Worm (Caenorhabditis elegans) whole organism, early embryonic: ENCODE data around the gene unc-7.

ENCODE experiments used
- ama-1 ChIP-seq: fragments of 150-350 bp; optimal IDR thresholded peaks from 2 replicates; lab custom pipeline; 2014
- hmbx-1 ChIP-seq: sonication (generic microtip); optimal IDR thresholded peaks from 2 replicates; lab custom pipeline; 2016; ENCODE audit warnings: mild to moderate bottlenecking, missing genetic modification characterization, missing compliant biosample characterization
- hnd-1 ChIP-seq: sonication (generic microtip); optimal IDR thresholded peaks from 2 replicates; lab custom pipeline; 2016; ENCODE audit warnings: missing genetic modification characterization, missing compliant biosample characterization
- scrt-1 ChIP-seq: fragments of 200-800 bp; sonication (Bioruptor generic); IDR thresholded peaks from 2 replicates; pipeline ENCODE4 v1.3.6; 2022; ENCODE audit warnings: missing genetic modification characterization, missing compliant biosample characterization
- sea-1 ChIP-seq: fragments of 200-800 bp; sonication (Bioruptor generic); conservative IDR thresholded peaks from 2 replicates; pipeline ENCODE4 v1.3.6; 2022; ENCODE audit warnings: missing genetic modification characterization, missing compliant biosample characterization
- tbx-37 ChIP-seq: fragments of 200-800 bp; sonication (Bioruptor generic); conservative IDR thresholded peaks from 2 replicates; pipeline ENCODE4 v1.3.6; 2022; ENCODE audit warnings: missing genetic modification reagents, missing genetic modification characterization, missing compliant biosample characterization

ce11 chrX:15133180-15133579 lies 14.4 kb downstream of the unc-7 start:
- TF ChIP-seq ama-1 (lab: Kevin White, UChicago) (no peak), hnd-1 (tag; lab: Kevin White, UChicago) (no peak), sea-1 (GFP tag; lab: Robert Waterston, UW) (no peak), hmbx-1 (tag; lab: Kevin White, UChicago) (no peak), tbx-37 (GFP tag; lab: Robert Waterston, UW) (no peak), scrt-1 (GFP tag; lab: Robert Waterston, UW) (no peak)
